Worm (Caenorhabditis elegans) whole organism, early embryonic: ENCODE measurements around the gene hst-1.

Source experiments
- F13C5.2 ChIP-seq: sonication (generic microtip); optimal IDR thresholded peaks from 2 replicates; lab custom pipeline; 2017; ENCODE audit warnings: mild to moderate bottlenecking, missing genetic modification characterization, inconsistent platforms, missing compliant biosample characterization
- ama-1 ChIP-seq: fragments of 150-350 bp; optimal IDR thresholded peaks from 2 replicates; lab custom pipeline; 2014
- ceh-13 ChIP-seq: fragments of 200-800 bp; sonication (Bioruptor generic); optimal IDR thresholded peaks from 2 replicates; lab custom pipeline; 2018; ENCODE audit warnings: mild to moderate bottlenecking, missing genetic modification characterization, missing compliant biosample characterization
- tbx-37 ChIP-seq: fragments of 200-800 bp; sonication (Bioruptor generic); conservative IDR thresholded peaks from 2 replicates; pipeline ENCODE4 v1.3.6; 2022; ENCODE audit warnings: missing genetic modification reagents, missing genetic modification characterization, missing compliant biosample characterization

ce11 chrIV:8644432-8644831 is 46.9 kb downstream of the hst-1 start, which contains the start of gene C49C8.3:
- TF ChIP-seq F13C5.2 (no peak), ama-1 (lab: Kevin White, UChicago) (no peak), ceh-13 (GFP tag; lab: Kevin White, UChicago) (no peak), tbx-37 (GFP tag; lab: Robert Waterston, UW) (no peak)
